Worm (Caenorhabditis elegans) whole organism, L2 larva: ENCODE data around the gene mrpl-51.
A peak's percentile ranks its signal among the peaks of the same experiment; 100 is the strongest.

Experiments
- C34F6.9 ChIP-seq: fragments of 150-350 bp; optimal IDR thresholded peaks from 2 replicates; lab custom pipeline; 2014; ENCODE audit warnings: missing biosample characterization, missing genetic modification characterization
- F13H6.1 ChIP-seq: sonication (generic microtip); optimal IDR thresholded peaks from 2 replicates; lab custom pipeline; 2016; ENCODE audit warnings: missing genetic modification characterization, missing compliant biosample characterization
- Y55F3AM.14 ChIP-seq: fragments of 200-800 bp; sonication (Bioruptor generic); optimal IDR thresholded peaks from 2 replicates; lab custom pipeline; 2018; ENCODE audit warnings: mild to moderate bottlenecking, missing genetic modification characterization, missing compliant biosample characterization
- ZK546.5 ChIP-seq: sonication (generic microtip); optimal IDR thresholded peaks from 2 replicates; lab custom pipeline; 2017; ENCODE audit warnings: missing biosample characterization, missing genetic modification characterization
- ama-1 ChIP-seq: fragments of 150-350 bp; optimal IDR thresholded peaks from 2 replicates; lab custom pipeline; 2018; ENCODE audit warnings: inconsistent platforms
- blmp-1 ChIP-seq: sonication (generic microtip); optimal IDR thresholded peaks from 2 replicates; lab custom pipeline; 2017; ENCODE audit warnings: missing genetic modification characterization, mild to moderate bottlenecking, missing compliant biosample characterization, antibody characterized with exemption, moderate library complexity; ENCODE audit not compliant: insufficient read depth
- ceh-16 ChIP-seq: fragments of 150-350 bp; optimal IDR thresholded peaks from 2 replicates; lab custom pipeline; 2014; ENCODE audit warnings: missing biosample characterization, missing genetic modification characterization
- dmd-4 ChIP-seq: sonication (generic microtip); optimal IDR thresholded peaks from 2 replicates; lab custom pipeline; 2017; ENCODE audit warnings: missing biosample characterization, missing genetic modification characterization
- egl-27 ChIP-seq: sonication (generic microtip); optimal IDR thresholded peaks from 3 replicates; lab custom pipeline; 2017; ENCODE audit warnings: missing biosample characterization, missing genetic modification reagents, missing genetic modification characterization
- elt-1 ChIP-seq: fragments of 150-350 bp; optimal IDR thresholded peaks from 2 replicates; lab custom pipeline; 2014; ENCODE audit warnings: missing biosample characterization, missing genetic modification characterization
- elt-3 ChIP-seq: sonication (generic microtip); optimal IDR thresholded peaks from 2 replicates; lab custom pipeline; 2017; ENCODE audit warnings: missing biosample characterization, missing genetic modification characterization
- fos-1 ChIP-seq: fragments of 150-350 bp; optimal IDR thresholded peaks from 2 replicates; lab custom pipeline; 2014; ENCODE audit warnings: missing biosample characterization, missing genetic modification characterization
- gmeb-1 ChIP-seq: fragments of 150-350 bp; optimal IDR thresholded peaks from 2 replicates; lab custom pipeline; 2014; ENCODE audit warnings: missing biosample characterization, missing genetic modification characterization
- lin-11 ChIP-seq: fragments of 150-350 bp; sonication (generic microtip); optimal IDR thresholded peaks from 2 replicates; lab custom pipeline; 2014; ENCODE audit warnings: missing biosample characterization, missing genetic modification characterization, inconsistent platforms, mixed read lengths
- lsy-2 ChIP-seq, 2 experiments: fragments of 150-350 bp in 1 of 2; sonication (generic microtip) in 1 of 2; optimal IDR thresholded peaks; 2 replicates each; lab custom pipeline; 2014 to 2017; ENCODE audit warnings: missing biosample characterization in 2 of 2, missing genetic modification characterization in 2 of 2
- mab-5 ChIP-seq: fragments of 150-350 bp; optimal IDR thresholded peaks from 2 replicates; lab custom pipeline; 2014; ENCODE audit warnings: missing biosample characterization, missing genetic modification characterization
- mdl-1 ChIP-seq, 2 experiments: fragments of 150-350 bp in 1 of 2; sonication (generic microtip) in 1 of 2; optimal IDR thresholded peaks; 2 replicates each; lab custom pipeline; 2017; ENCODE audit warnings: missing biosample characterization in 2 of 2, missing genetic modification characterization in 2 of 2
- nhr-11 ChIP-seq: fragments of 150-350 bp; optimal IDR thresholded peaks from 2 replicates; lab custom pipeline; 2014; ENCODE audit warnings: missing biosample characterization, missing genetic modification characterization
- nhr-129 ChIP-seq: fragments of 150-350 bp; optimal IDR thresholded peaks from 2 replicates; lab custom pipeline; 2014; ENCODE audit warnings: missing biosample characterization, missing genetic modification characterization
- nhr-21 ChIP-seq: fragments of 150-350 bp; optimal IDR thresholded peaks from 2 replicates; lab custom pipeline; 2014; ENCODE audit warnings: missing biosample characterization, missing genetic modification characterization
- nhr-23 ChIP-seq: fragments of 150-350 bp; optimal IDR thresholded peaks from 2 replicates; lab custom pipeline; 2014; ENCODE audit warnings: missing biosample characterization, missing genetic modification reagents, missing genetic modification characterization
- nhr-237 ChIP-seq: fragments of 150-350 bp; optimal IDR thresholded peaks from 2 replicates; lab custom pipeline; 2014; ENCODE audit warnings: missing biosample characterization, missing genetic modification characterization
- nhr-25 ChIP-seq: fragments of 150-350 bp; sonication (generic microtip); optimal IDR thresholded peaks from 3 replicates; lab custom pipeline; 2014; ENCODE audit warnings: missing biosample characterization, missing genetic modification characterization
- nhr-6 ChIP-seq: fragments of 150-350 bp; optimal IDR thresholded peaks from 2 replicates; lab custom pipeline; 2014; ENCODE audit warnings: missing biosample characterization, missing genetic modification characterization
- peb-1 ChIP-seq: fragments of 150-350 bp; optimal IDR thresholded peaks from 2 replicates; lab custom pipeline; 2014; ENCODE audit warnings: missing biosample characterization, missing genetic modification characterization
- sma-3 ChIP-seq: sonication (generic microtip); optimal IDR thresholded peaks from 2 replicates; lab custom pipeline; 2016; ENCODE audit warnings: missing genetic modification reagents, missing genetic modification characterization, missing compliant biosample characterization
- sma-9 ChIP-seq, 2 experiments: fragments of 150-350 bp in 1 of 2; sonication (generic microtip) in 1 of 2; optimal IDR thresholded peaks; 2 replicates each; lab custom pipeline; 2014 to 2016; ENCODE audit warnings: missing genetic modification characterization in 2 of 2, mild to moderate bottlenecking in 1 of 2, missing biosample characterization in 1 of 2, missing compliant biosample characterization in 1 of 2, missing genetic modification reagents in 1 of 2, moderate library complexity in 1 of 2
- unc-62 ChIP-seq: fragments of 150-350 bp; optimal IDR thresholded peaks from 2 replicates; lab custom pipeline; 2014; ENCODE audit warnings: missing biosample characterization, missing genetic modification reagents, missing genetic modification characterization

Gene mrpl-51

DNA sequence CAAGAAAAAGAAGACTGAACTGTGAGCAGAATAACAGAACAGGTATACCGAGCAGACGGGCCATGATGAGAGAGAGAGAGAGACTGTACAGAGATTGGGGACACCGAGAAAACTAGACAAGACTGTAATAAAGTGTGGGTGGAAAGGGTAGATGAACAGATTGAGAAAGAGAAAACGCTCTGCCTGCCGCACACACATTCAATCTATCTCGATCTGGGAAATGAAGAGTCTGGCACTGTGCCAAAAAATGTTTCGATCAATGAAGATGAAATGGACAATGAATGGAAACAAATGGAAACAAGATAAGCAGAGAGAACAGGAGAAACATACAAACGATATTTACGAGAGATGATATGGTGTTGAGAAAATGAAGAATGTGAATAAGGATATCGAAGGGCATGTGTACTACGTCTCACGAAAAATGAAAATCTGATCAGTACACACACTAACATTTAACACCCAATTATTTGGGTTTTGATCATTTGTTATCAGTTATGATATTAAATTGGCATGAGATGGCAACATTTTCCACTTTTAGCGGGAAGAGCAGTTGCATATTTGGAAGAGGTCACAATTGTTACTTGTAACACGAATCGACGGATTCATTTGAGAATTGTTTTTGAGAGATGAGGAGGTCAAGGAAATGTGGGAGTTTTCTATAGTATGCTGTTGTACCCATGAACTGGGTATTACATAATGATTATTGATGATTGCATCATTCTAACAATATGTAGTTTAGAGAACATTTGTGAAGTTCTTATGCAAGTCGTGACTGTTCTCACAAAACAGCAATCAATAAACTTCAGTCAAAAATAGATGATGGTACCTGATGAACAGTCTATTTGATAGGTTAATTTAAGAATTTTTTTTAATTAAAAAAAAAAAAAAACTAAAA, 14.0 kb downstream of the mrpl-51 start:
- peak; percentile 47 for TF ChIP-seq nhr-21
- peak; percentile 56 for TF ChIP-seq blmp-1 (tag; lab: Kevin White, UChicago)
- peak; percentile 83 for TF ChIP-seq sma-9 (GFP tag; optimal IDR thresholded peaks at IDR 0.05; lab: Kevin White, UChicago)
- TF ChIP-seq sma-9 (tag; optimal IDR thresholded peaks at IDR 0.05; lab: Kevin White, UChicago), result no peak
- TF ChIP-seq Y55F3AM.14 (GFP tag; lab: Kevin White, UChicago), result no peak
- peak; percentile 36 for TF ChIP-seq nhr-25 (tag; lab: Kevin White, UChicago)
- TF ChIP-seq fos-1 (tag; lab: Kevin White, UChicago), result peak; percentile 28
- TF ChIP-seq nhr-237 (tag; lab: Kevin White, UChicago), result no peak
- TF ChIP-seq egl-27 (tag; lab: Kevin White, UChicago), result peak; percentile 34
- peak; percentile 64 for TF ChIP-seq nhr-129 (tag; lab: Kevin White, UChicago)
- TF ChIP-seq lsy-2 (tag; optimal IDR thresholded peaks at IDR 0.05; lab: Kevin White, UChicago), result peak in 1 of 2 experiments; percentile 21
- no peak for TF ChIP-seq unc-62 (GFP tag; lab: Kevin White, UChicago)
- peak; percentile 29 for TF ChIP-seq ceh-16
- peak; percentile 59 for TF ChIP-seq sma-3 (GFP tag; lab: Kevin White, UChicago)
- TF ChIP-seq, all 48 proteins: peak for 10

DNA sequence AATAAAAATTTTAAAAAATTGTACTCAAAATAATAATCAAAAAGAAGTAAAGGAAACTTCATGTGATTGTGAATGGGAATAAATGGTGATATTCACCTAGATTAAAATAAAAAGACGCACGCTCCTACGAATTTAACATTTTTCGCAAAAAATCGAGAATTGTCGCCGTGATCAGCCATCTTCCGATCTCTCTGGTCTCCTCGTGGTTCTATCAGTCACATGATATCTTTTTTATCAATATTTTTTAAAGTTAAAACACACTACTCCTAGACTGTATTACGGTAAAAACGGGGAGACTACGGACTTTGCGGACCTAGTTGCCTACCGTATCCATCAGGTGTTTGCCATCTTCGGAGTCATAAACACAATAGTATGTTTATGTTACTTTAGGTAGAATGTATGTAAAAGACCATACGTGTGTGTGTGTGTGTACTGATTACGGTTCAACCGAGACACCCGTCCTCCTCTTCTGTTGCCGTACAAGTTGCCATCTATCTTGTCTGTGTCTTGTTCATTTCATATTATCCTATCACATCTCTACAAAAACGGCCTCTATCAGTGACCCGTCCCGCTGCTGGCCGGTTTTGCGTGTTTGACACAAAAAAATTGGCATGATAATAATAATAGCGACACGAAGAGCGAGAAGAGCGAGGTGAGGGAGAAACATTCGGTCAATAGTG, 15.5 kb downstream of the mrpl-51 start, which contains the start of gene T12G3.2:
T12G3.2 (minus strand) TSS at position 444 of the 680 bp plus-strand sequence.
- TF ChIP-seq F13H6.1 (tag; lab: Kevin White, UChicago), result peak; percentile 23
- TF ChIP-seq fos-1 (tag; lab: Kevin White, UChicago), result peak; percentile 65
- no peak for TF ChIP-seq peb-1 (tag; lab: Kevin White, UChicago)
- TF ChIP-seq lsy-2 (tag; optimal IDR thresholded peaks at IDR 0.05; lab: Kevin White, UChicago), result peak in 1 of 2 experiments; percentile 16
- TF ChIP-seq nhr-21, result peak; percentile 23
- peak; percentile 64 for TF ChIP-seq nhr-129 (tag; lab: Kevin White, UChicago)
- peak; percentile 44 for TF ChIP-seq sma-3 (GFP tag; lab: Kevin White, UChicago)
- peak; percentile 49 for TF ChIP-seq sma-9 (GFP tag; optimal IDR thresholded peaks at IDR 0.05; lab: Kevin White, UChicago)
- TF ChIP-seq sma-9 (tag; optimal IDR thresholded peaks at IDR 0.05; lab: Kevin White, UChicago), result no peak
- no peak for TF ChIP-seq nhr-23
- peak; percentile 25 for TF ChIP-seq gmeb-1
- no peak for TF ChIP-seq nhr-6 (tag; lab: Kevin White, UChicago)
- TF ChIP-seq nhr-25 (tag; lab: Kevin White, UChicago), result peak; percentile 30
- TF ChIP-seq, all 48 proteins: peak for 9

DNA sequence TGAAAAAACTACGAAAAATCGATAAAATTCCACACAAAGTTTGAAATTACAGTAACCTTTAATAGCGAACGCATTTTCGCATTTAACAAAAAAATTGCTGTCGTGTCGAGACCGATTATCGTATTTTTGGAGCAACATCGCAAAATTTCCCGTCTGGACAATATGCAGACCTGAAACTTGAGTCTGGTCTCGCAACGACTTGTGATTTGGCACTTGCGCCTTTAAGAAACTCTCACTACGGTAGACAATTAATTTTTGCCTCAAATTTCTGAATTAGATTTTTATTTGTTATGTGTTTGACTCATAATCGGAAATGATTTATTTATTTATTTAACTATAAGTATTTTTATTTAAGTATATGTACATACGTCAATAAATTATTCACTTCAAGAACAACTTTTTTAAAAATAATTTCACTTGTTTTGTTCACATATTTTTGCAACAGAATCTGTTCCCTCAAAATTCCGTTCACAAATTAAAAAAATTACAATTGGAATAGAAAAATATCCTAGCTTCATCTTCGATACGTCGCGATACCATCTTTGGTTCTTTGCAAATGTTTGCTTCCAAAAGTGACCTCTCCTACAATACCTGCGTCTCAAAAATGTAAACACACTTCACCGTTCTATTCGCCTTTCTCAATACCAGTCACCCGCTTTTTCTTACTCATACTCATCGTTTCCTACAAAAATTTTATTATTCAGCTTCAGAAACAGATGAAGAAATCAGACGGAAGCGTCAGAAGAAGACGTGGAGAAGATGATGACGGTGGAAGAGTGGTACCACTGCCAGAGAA, 16.6 kb downstream of the mrpl-51 start, which contains the start of gene T12G3.4:
T12G3.4 (plus strand) TSS at position 705 of the 796 bp plus-strand sequence.
- TF ChIP-seq elt-3 (tag; lab: Kevin White, UChicago) (no peak), mdl-1 (tag; optimal IDR thresholded peaks at IDR 0.05; lab: Kevin White, UChicago) (no peak), nhr-129 (tag; lab: Kevin White, UChicago) (peak; percentile 2), fos-1 (tag; lab: Kevin White, UChicago) (peak; percentile 1), peb-1 (tag; lab: Kevin White, UChicago) (no peak)

DNA sequence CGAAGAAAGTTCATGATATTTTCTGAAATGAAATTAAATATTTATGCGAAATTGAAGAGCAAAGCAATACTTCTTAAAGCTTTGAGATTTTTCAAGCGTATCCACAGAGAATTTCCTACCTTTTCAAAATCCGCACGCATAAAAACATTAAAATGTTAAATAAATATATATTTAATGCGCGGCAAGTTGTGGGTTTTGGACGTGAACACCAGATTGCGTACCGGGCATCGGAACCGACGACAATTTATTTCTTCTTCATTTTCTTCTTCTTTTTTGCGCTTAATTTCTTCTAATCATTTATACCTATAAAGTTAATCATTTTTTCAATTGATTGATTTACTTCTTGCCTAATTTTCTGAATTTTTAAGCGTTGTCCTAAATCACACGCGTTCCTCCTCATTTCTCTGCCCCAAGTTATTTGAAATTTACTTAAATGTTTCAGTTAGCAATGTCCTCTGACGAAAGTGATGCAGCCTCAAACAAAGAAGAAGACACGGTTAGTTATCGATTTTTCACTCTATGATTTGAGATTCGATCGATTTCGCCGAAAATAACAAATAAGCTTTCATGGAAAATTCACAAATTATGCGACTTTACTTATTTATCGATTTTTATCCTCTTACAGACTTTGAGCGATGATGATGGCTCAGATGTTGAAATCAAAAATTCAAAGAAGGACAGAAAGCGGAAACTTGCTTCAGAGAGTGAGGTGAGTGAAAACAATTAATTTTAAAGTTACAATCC, 20.1 kb downstream of the mrpl-51 start, which contains the start of the genes bre-5 and spt-5:
bre-5 (minus strand) TSS at position 167 of the 744 bp plus-strand sequence.
spt-5 (plus strand) TSS at position 443 of the 744 bp plus-strand sequence.
- TF ChIP-seq ama-1 (lab: Kevin White, UChicago), result no peak
- TF ChIP-seq nhr-129 (tag; lab: Kevin White, UChicago), result peak; percentile 7
- peak in 1 of 2 experiments; percentile 61 for TF ChIP-seq lsy-2 (tag; optimal IDR thresholded peaks at IDR 0.05; lab: Kevin White, UChicago)
- TF ChIP-seq gmeb-1, result peak; percentile 17

DNA sequence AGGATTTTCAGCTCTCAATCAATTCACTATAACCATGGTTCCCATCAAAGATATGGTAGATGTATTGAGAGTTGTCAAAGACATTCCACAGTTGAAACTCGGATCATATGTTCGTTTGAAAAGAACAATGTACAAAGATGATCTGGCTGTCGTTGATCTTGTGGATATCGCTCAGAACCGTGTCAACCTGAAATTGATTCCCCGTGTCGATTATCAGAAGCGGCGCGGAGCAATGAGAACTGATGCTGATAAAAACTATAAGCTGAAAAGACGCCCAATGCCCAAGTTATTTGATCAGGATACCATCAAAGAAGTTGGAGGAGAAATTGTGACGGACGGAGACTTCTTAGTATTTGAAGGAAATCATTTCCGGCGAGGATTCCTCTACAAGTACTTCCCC, 21.3 kb downstream of the mrpl-51 start:
- TF ChIP-seq elt-1, result no peak
- TF ChIP-seq gmeb-1, result no peak
- no peak for TF ChIP-seq ama-1 (lab: Kevin White, UChicago)
- TF ChIP-seq nhr-11 (tag; lab: Kevin White, UChicago), result no peak
- no peak for TF ChIP-seq C34F6.9
- no peak for TF ChIP-seq ZK546.5
- TF ChIP-seq nhr-6 (tag; lab: Kevin White, UChicago), result no peak
- no peak for TF ChIP-seq dmd-4 (tag; lab: Kevin White, UChicago)
- no peak for TF ChIP-seq lin-11 (tag; lab: Kevin White, UChicago)
- TF ChIP-seq ceh-16, result no peak
- no peak for TF ChIP-seq peb-1 (tag; lab: Kevin White, UChicago)
- no peak for TF ChIP-seq mab-5 (tag; lab: Kevin White, UChicago)
